Worm (Caenorhabditis elegans) whole organism, L3 larva: ENCODE measurements around the gene F56D2.3.

Experiments used
- R02D3.7 ChIP-seq: fragments of 150-350 bp; optimal IDR thresholded peaks from 2 replicates; lab custom pipeline; 2014; ENCODE audit warnings: missing biosample characterization, missing genetic modification characterization
- aly-2 ChIP-seq: fragments of 150-350 bp; optimal IDR thresholded peaks from 2 replicates; lab custom pipeline; 2014; ENCODE audit warnings: missing biosample characterization, missing genetic modification characterization
- ama-1 ChIP-seq: fragments of 150-350 bp; optimal IDR thresholded peaks from 2 replicates; lab custom pipeline; 2018
- ceh-16 ChIP-seq: sonication (generic microtip); optimal IDR thresholded peaks from 2 replicates; lab custom pipeline; 2017; ENCODE audit warnings: missing biosample characterization, missing genetic modification characterization
- ceh-28 ChIP-seq: fragments of 150-350 bp; optimal IDR thresholded peaks from 2 replicates; lab custom pipeline; 2014; ENCODE audit warnings: missing biosample characterization, missing genetic modification reagents, missing genetic modification characterization
- ceh-82 ChIP-seq: fragments of 150-350 bp; optimal IDR thresholded peaks from 2 replicates; lab custom pipeline; 2014; ENCODE audit warnings: missing biosample characterization, missing genetic modification characterization
- daf-12 ChIP-seq: fragments of 150-350 bp; optimal IDR thresholded peaks from 2 replicates; lab custom pipeline; 2014; ENCODE audit warnings: missing biosample characterization, missing genetic modification reagents, missing genetic modification characterization
- egl-27 ChIP-seq: sonication (generic microtip); optimal IDR thresholded peaks from 4 replicates; lab custom pipeline; 2017; ENCODE audit warnings: missing biosample characterization, missing genetic modification reagents, missing genetic modification characterization
- egl-5 ChIP-seq: fragments of 150-350 bp; optimal IDR thresholded peaks from 2 replicates; lab custom pipeline; 2017; ENCODE audit warnings: missing biosample characterization, missing genetic modification reagents, missing genetic modification characterization, inconsistent platforms
- elt-1 ChIP-seq: fragments of 150-350 bp; optimal IDR thresholded peaks from 2 replicates; lab custom pipeline; 2014; ENCODE audit warnings: missing biosample characterization, missing genetic modification characterization
- elt-2 ChIP-seq: sonication (generic microtip); optimal IDR thresholded peaks from 2 replicates; lab custom pipeline; 2016; ENCODE audit warnings: missing genetic modification reagents, mild to moderate bottlenecking, missing genetic modification characterization, missing compliant biosample characterization
- elt-3 ChIP-seq, 3 experiments: fragments of 150-350 bp in 1 of 3; sonication (generic microtip) in 2 of 3; optimal IDR thresholded peaks; 2 replicates in 2 of 3; 4 replicates in 1 of 3; lab custom pipeline; 2014 to 2017; ENCODE audit warnings: missing biosample characterization in 3 of 3, missing genetic modification characterization in 3 of 3
- eor-1 ChIP-seq, 2 experiments: fragments of 150-350 bp; optimal IDR thresholded peaks; 2 replicates each; lab custom pipeline; 2014 to 2018; ENCODE audit warnings: missing biosample characterization in 2 of 2, missing genetic modification characterization in 2 of 2
- fkh-10 ChIP-seq: sonication (generic microtip); optimal IDR thresholded peaks from 2 replicates; lab custom pipeline; 2017; ENCODE audit warnings: missing biosample characterization, missing genetic modification reagents, missing genetic modification characterization
- fkh-2 ChIP-seq: fragments of 150-350 bp; optimal IDR thresholded peaks from 2 replicates; lab custom pipeline; 2014; ENCODE audit warnings: missing biosample characterization, missing genetic modification reagents, missing genetic modification characterization
- fos-1 ChIP-seq: fragments of 150-350 bp; optimal IDR thresholded peaks from 2 replicates; lab custom pipeline; 2014; ENCODE audit warnings: missing biosample characterization, missing genetic modification characterization
- hmg-11 ChIP-seq: sonication (generic microtip); optimal IDR thresholded peaks from 2 replicates; lab custom pipeline; 2016; ENCODE audit warnings: missing genetic modification characterization, missing compliant biosample characterization
- jun-1 ChIP-seq: fragments of 150-350 bp; optimal IDR thresholded peaks from 2 replicates; lab custom pipeline; 2014; ENCODE audit warnings: missing biosample characterization, missing genetic modification reagents, missing genetic modification characterization
- lin-15B ChIP-seq: fragments of 150-350 bp; optimal IDR thresholded peaks from 2 replicates; lab custom pipeline; 2014; ENCODE audit warnings: missing biosample characterization, missing genetic modification characterization
- lin-39 ChIP-seq: fragments of 150-350 bp; optimal IDR thresholded peaks from 2 replicates; lab custom pipeline; 2018; ENCODE audit warnings: missing biosample characterization, missing genetic modification reagents, missing genetic modification characterization
- lsy-12 ChIP-seq: sonication (generic microtip); optimal IDR thresholded peaks from 2 replicates; lab custom pipeline; 2016; ENCODE audit warnings: mild to moderate bottlenecking, missing genetic modification characterization, missing compliant biosample characterization
- mdl-1 ChIP-seq: fragments of 150-350 bp; optimal IDR thresholded peaks from 2 replicates; lab custom pipeline; 2014; ENCODE audit warnings: missing biosample characterization, missing genetic modification characterization
- nfya-1 ChIP-seq: sonication (generic microtip); optimal IDR thresholded peaks from 2 replicates; lab custom pipeline; 2017; ENCODE audit warnings: missing genetic modification characterization, mild to moderate bottlenecking, missing compliant biosample characterization, antibody characterized with exemption, moderate library complexity; ENCODE audit not compliant: insufficient read depth
- nhr-12 ChIP-seq: fragments of 150-350 bp; optimal IDR thresholded peaks from 2 replicates; lab custom pipeline; 2014; ENCODE audit warnings: missing biosample characterization, missing genetic modification characterization
- nhr-23 ChIP-seq: fragments of 150-350 bp; optimal IDR thresholded peaks from 2 replicates; lab custom pipeline; 2014; ENCODE audit warnings: missing biosample characterization, missing genetic modification reagents, missing genetic modification characterization
- nhr-237 ChIP-seq: fragments of 150-350 bp; optimal IDR thresholded peaks from 2 replicates; lab custom pipeline; 2014; ENCODE audit warnings: missing biosample characterization, missing genetic modification characterization
- nhr-25 ChIP-seq: sonication (generic microtip); optimal IDR thresholded peaks from 2 replicates; lab custom pipeline; 2017; ENCODE audit warnings: missing biosample characterization, missing genetic modification characterization
- nhr-28 ChIP-seq: fragments of 150-350 bp; optimal IDR thresholded peaks from 2 replicates; lab custom pipeline; 2014; ENCODE audit warnings: missing biosample characterization, missing genetic modification characterization
- nhr-43 ChIP-seq: sonication (generic microtip); optimal IDR thresholded peaks from 2 replicates; lab custom pipeline; 2016; ENCODE audit warnings: mild to moderate bottlenecking, missing genetic modification characterization, missing compliant biosample characterization; ENCODE audit not compliant: poor library complexity, severe bottlenecking
- nhr-67 ChIP-seq: fragments of 150-350 bp; optimal IDR thresholded peaks from 2 replicates; lab custom pipeline; 2014; ENCODE audit warnings: missing biosample characterization, missing genetic modification characterization
- nhr-76 ChIP-seq: fragments of 150-350 bp; sonication (generic microtip); optimal IDR thresholded peaks from 5 replicates; lab custom pipeline; 2014; ENCODE audit warnings: missing biosample characterization, missing genetic modification characterization
- nhr-77 ChIP-seq: fragments of 150-350 bp; optimal IDR thresholded peaks from 2 replicates; lab custom pipeline; 2014; ENCODE audit warnings: missing biosample characterization, missing genetic modification characterization
- pha-4 ChIP-seq: fragments of 150-350 bp; optimal IDR thresholded peaks from 2 replicates; lab custom pipeline; 2014; ENCODE audit warnings: missing biosample characterization, missing genetic modification reagents, missing genetic modification characterization
- pqm-1 ChIP-seq: fragments of 150-350 bp; optimal IDR thresholded peaks from 2 replicates; lab custom pipeline; 2017; ENCODE audit warnings: missing biosample characterization, missing genetic modification characterization, inconsistent platforms
- skn-1 ChIP-seq: fragments of 150-350 bp; optimal IDR thresholded peaks from 2 replicates; lab custom pipeline; 2014; ENCODE audit warnings: missing biosample characterization, missing genetic modification characterization
- snpc-4 ChIP-seq: fragments of 150-350 bp; optimal IDR thresholded peaks from 2 replicates; lab custom pipeline; 2014; ENCODE audit warnings: missing biosample characterization, missing genetic modification characterization
- tbx-2 ChIP-seq: sonication (generic microtip); optimal IDR thresholded peaks from 2 replicates; lab custom pipeline; 2016; ENCODE audit warnings: mild to moderate bottlenecking, missing genetic modification characterization, missing compliant biosample characterization
- unc-62 ChIP-seq: fragments of 150-350 bp; sonication (generic microtip); optimal IDR thresholded peaks from 4 replicates; lab custom pipeline; 2014; ENCODE audit warnings: missing biosample characterization, missing genetic modification reagents, missing genetic modification characterization
- zag-1 ChIP-seq: fragments of 150-350 bp; optimal IDR thresholded peaks from 2 replicates; lab custom pipeline; 2014; ENCODE audit warnings: missing biosample characterization, missing genetic modification characterization
- ztf-11 ChIP-seq: fragments of 150-350 bp; optimal IDR thresholded peaks from 2 replicates; lab custom pipeline; 2014; ENCODE audit warnings: missing biosample characterization, missing genetic modification characterization

Gene F56D2.3

DNA sequence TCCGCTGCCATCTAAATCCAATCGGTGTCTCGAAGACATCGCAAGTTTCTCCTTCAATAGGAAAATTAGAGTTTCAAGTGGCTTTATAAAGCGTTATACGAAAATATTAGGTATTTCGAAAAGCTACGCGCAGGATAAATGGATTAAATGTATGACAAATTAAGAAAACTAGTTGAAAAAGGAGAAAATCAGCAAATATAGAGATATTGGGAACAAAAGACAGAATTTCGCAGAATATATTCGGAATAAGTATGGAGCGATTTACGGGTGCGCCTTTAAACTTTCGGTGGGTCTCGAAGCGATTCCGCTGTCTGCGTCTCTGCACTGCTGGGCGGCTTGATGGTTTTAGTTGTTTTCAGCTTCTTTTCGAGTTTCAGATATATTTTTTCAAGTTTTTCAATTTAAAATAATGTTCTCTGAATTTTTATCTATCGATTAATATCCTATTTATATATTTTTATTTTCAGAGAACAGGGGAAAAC, 7.0 kb downstream of the F56D2.3 start, which contains the start of the genes ddx-15 and ucr-1 (continued):
- peak; percentile 24 for TF ChIP-seq egl-5
- no peak for TF ChIP-seq nhr-76 (tag; lab: Kevin White, UChicago)
- peak; percentile 67 for TF ChIP-seq nhr-23 (tag; lab: Kevin White, UChicago)
- TF ChIP-seq nhr-43 (tag; lab: Kevin White, UChicago) = no peak
- no peak for TF ChIP-seq nhr-77 (tag; lab: Kevin White, UChicago)

DNA sequence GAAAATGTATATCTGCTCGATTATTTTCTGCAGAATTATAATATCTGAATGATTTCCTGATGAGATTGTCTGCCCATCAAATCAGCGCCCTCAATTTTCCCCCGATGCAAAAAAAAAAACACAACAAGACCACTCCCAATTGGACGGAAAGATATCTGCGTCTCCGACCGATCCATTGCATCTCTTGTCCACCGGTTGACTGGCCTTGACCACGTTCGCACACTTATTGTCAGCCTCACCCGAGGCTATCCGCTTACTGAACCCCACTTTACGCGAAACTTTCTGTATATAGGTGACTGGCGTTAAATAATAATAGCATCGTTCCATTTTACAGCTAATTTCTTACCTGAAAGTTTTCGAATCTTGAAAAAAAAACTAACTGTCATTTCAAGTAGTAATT, 9.6 kb downstream of the F56D2.3 start:
- no peak for TF ChIP-seq pqm-1 (tag; lab: Kevin White, UChicago)
- TF ChIP-seq zag-1 (tag; lab: Kevin White, UChicago) = no peak
- TF ChIP-seq skn-1 (tag; lab: Kevin White, UChicago) = no peak
- TF ChIP-seq aly-2 = no peak
- no peak for TF ChIP-seq ceh-16 (tag; lab: Kevin White, UChicago)
- no peak for TF ChIP-seq mdl-1 (tag; lab: Kevin White, UChicago)
- TF ChIP-seq nhr-76 (tag; lab: Kevin White, UChicago) = no peak
- TF ChIP-seq ama-1 (lab: Kevin White, UChicago) = peak; percentile 47
- TF ChIP-seq nfya-1 (tag; lab: Kevin White, UChicago) = peak; percentile 51
- no peak for TF ChIP-seq eor-1 (tag; optimal IDR thresholded peaks at IDR 0.05; lab: Kevin White, UChicago)
- TF ChIP-seq elt-1 (tag; lab: Kevin White, UChicago) = no peak
- TF ChIP-seq nhr-237 = no peak
- peak; percentile 33 for TF ChIP-seq nhr-23 (tag; lab: Kevin White, UChicago)
- TF ChIP-seq unc-62 = no peak
- TF ChIP-seq nhr-25 (tag; lab: Kevin White, UChicago) = peak; percentile 84
- TF ChIP-seq lsy-12 = no peak
- TF ChIP-seq nhr-28 = no peak

DNA sequence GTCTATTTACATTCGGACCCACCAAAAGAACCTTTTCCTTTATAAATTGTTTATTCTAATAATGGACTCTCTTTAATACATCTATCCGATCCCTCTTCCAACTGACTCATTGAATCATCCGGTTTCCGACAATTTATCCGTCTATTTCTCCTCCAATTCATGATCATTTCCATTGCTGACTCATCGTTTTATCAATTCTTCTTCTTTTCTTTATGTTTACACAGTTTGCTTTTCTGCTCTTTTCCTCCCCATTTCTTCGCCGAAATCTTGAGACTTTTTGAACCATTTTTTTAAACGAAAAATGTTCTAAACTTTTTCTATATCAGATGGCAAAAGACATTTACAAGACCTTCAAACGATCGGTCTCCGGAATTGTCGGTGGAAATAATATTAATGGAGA, 10.7 kb downstream of the F56D2.3 start, which contains the start of gene ced-6:
Gene ced-6, plus strand, starts transcription at position 327 of the 400 bp plus-strand sequence.
- TF ChIP-seq pha-4 (tag; lab: Kevin White, UChicago) = peak; percentile 41
- no peak for TF ChIP-seq fkh-10 (GFP tag; lab: Kevin White, UChicago)
- TF ChIP-seq, all 47 proteins: peak for 1

DNA sequence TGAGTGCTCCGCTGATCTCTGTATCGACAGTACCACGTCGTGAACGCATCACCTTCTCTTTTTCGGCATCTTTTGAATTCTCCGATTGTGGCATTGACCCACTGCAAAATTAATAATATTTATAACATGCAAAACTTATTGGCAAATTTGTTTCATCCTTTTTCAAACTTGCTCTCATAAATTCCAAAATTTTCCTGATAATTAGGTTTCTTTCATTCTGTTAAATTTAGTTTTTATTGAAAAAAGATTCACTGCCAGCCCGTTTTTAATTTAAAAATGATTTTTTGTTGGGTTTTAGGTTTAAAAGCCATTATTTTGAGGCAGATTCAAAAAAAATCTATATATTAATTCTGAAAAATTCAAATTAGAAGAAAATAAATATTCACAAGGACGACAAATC, 15.2 kb downstream of the F56D2.3 start, which contains the start of gene wdr-37:
Gene wdr-37, minus strand, starts transcription at position 101 of the 400 bp plus-strand sequence.
- TF ChIP-seq ztf-11 (no peak), ama-1 (lab: Kevin White, UChicago) (no peak), nhr-12 (tag; lab: Kevin White, UChicago) (no peak), daf-12 (no peak), aly-2 (no peak), ceh-28 (tag; lab: Kevin White, UChicago) (no peak), nhr-43 (tag; lab: Kevin White, UChicago) (no peak), ceh-82 (tag; lab: Kevin White, UChicago) (no peak)

DNA sequence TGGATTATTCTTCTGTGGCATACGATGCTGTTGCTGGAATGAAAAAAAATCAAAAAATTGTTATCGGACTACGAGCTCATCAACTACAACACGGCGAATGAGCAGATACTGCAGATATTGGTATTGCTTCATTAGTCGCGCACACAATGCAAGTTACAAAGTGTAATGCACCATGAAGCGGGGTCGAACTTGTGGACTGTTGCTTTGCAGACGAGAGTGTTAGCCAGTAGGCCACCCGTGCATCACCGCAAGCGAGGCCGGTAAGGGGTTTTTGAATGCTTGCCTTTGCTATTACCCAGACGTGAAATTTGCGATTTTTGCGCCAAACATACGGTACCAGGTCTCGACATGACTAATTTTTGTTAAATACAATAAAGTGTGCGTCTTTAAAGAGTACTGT, 17.3 kb downstream of the F56D2.3 start:
- no peak for TF ChIP-seq aly-2
- TF ChIP-seq nhr-23 (tag; lab: Kevin White, UChicago) = peak; percentile 62
- TF ChIP-seq ztf-11 = no peak
- peak; percentile 57 for TF ChIP-seq elt-2 (tag; lab: Kevin White, UChicago)
- no peak for TF ChIP-seq eor-1 (tag; optimal IDR thresholded peaks at IDR 0.05; lab: Kevin White, UChicago)
- peak; percentile 57 for TF ChIP-seq lin-15B (tag; lab: Kevin White, UChicago)
- no peak for TF ChIP-seq fkh-10 (GFP tag; lab: Kevin White, UChicago)
- TF ChIP-seq egl-27 (tag; lab: Kevin White, UChicago) = peak; percentile 49
- no peak for TF ChIP-seq snpc-4 (tag; lab: Kevin White, UChicago)
- TF ChIP-seq ceh-82 (tag; lab: Kevin White, UChicago) = no peak
- TF ChIP-seq nhr-76 (tag; lab: Kevin White, UChicago) = no peak
- no peak for TF ChIP-seq fos-1 (tag; lab: Kevin White, UChicago)
- peak; percentile 77 for TF ChIP-seq lsy-12
- TF ChIP-seq R02D3.7 = peak; percentile 33
- peak; percentile 50 for TF ChIP-seq nfya-1 (tag; lab: Kevin White, UChicago)
- peak; percentile 57 for TF ChIP-seq hmg-11 (tag; lab: Kevin White, UChicago)
- peak; percentile 51 for TF ChIP-seq skn-1 (tag; lab: Kevin White, UChicago)
- TF ChIP-seq tbx-2 (tag; lab: Kevin White, UChicago) = peak; percentile 56
- peak; percentile 66 for TF ChIP-seq nhr-25 (tag; lab: Kevin White, UChicago)
- no peak for TF ChIP-seq daf-12
- no peak for TF ChIP-seq unc-62
- TF ChIP-seq pha-4 (tag; lab: Kevin White, UChicago) = peak; percentile 78
- no peak for TF ChIP-seq nhr-67 (tag; lab: Kevin White, UChicago)
- TF ChIP-seq pqm-1 (tag; lab: Kevin White, UChicago) = peak; percentile 0
- TF ChIP-seq ama-1 (lab: Kevin White, UChicago) = peak; percentile 76
- no peak for TF ChIP-seq fkh-2 (tag; lab: Kevin White, UChicago)
- peak; percentile 16 for TF ChIP-seq jun-1 (tag; lab: Kevin White, UChicago)
- peak; percentile 8 for TF ChIP-seq egl-5
- peak in 1 of 3 experiments; percentile 10 for TF ChIP-seq elt-3 (tag; optimal IDR thresholded peaks at IDR 0.05; lab: Kevin White, UChicago)
- TF ChIP-seq nhr-43 (tag; lab: Kevin White, UChicago) = peak; percentile 86
- TF ChIP-seq lin-39 = peak; percentile 76
